Worm (Caenorhabditis elegans) whole organism, early embryonic: ENCODE results near the gene C06A12.8.

Source experiments
- B0310.2 ChIP-seq: sonication (generic microtip); optimal IDR thresholded peaks from 2 replicates; lab custom pipeline; 2016; ENCODE audit warnings: mild to moderate bottlenecking, missing genetic modification characterization, missing compliant biosample characterization
- F13C5.2 ChIP-seq: sonication (generic microtip); optimal IDR thresholded peaks from 2 replicates; lab custom pipeline; 2017; ENCODE audit warnings: mild to moderate bottlenecking, missing genetic modification characterization, inconsistent platforms, missing compliant biosample characterization
- ama-1 ChIP-seq: fragments of 150-350 bp; optimal IDR thresholded peaks from 2 replicates; lab custom pipeline; 2014
- ceh-36 ChIP-seq: sonication (generic microtip); optimal IDR thresholded peaks from 2 replicates; lab custom pipeline; 2016; ENCODE audit warnings: missing genetic modification characterization, inconsistent platforms, missing compliant biosample characterization
- ets-7 ChIP-seq: sonication (generic microtip); optimal IDR thresholded peaks from 2 replicates; lab custom pipeline; 2016; ENCODE audit warnings: missing genotype, missing genetic modification characterization, missing compliant biosample characterization
- hmbx-1 ChIP-seq: sonication (generic microtip); optimal IDR thresholded peaks from 2 replicates; lab custom pipeline; 2016; ENCODE audit warnings: mild to moderate bottlenecking, missing genetic modification characterization, missing compliant biosample characterization
- sea-1 ChIP-seq: fragments of 200-800 bp; sonication (Bioruptor generic); conservative IDR thresholded peaks from 2 replicates; pipeline ENCODE4 v1.3.6; 2022; ENCODE audit warnings: missing genetic modification characterization, missing compliant biosample characterization
- tbx-11 ChIP-seq: fragments of 200-800 bp; sonication (Bioruptor generic); IDR thresholded peaks from 2 replicates; pipeline ENCODE4 v1.3.6; 2022; ENCODE audit warnings: missing genetic modification characterization, missing compliant biosample characterization
- tbx-37 ChIP-seq: fragments of 200-800 bp; sonication (Bioruptor generic); conservative IDR thresholded peaks from 2 replicates; pipeline ENCODE4 v1.3.6; 2022; ENCODE audit warnings: missing genetic modification reagents, missing genetic modification characterization, missing compliant biosample characterization

- TF ChIP-seq ama-1 (no peak), tbx-37 (no peak), F13C5.2 (tag; lab: Kevin White, UChicago) (no peak), tbx-11 (GFP tag; lab: Robert Waterston, UW) (no peak), ceh-36 (no peak), ets-7 (tag; lab: Kevin White, UChicago) (no peak), B0310.2 (tag; lab: Kevin White, UChicago) (no peak), sea-1 (no peak), hmbx-1 (no peak)
Measured at ce11 chrIV:17427423-17427822, 9.7 kb upstream of the C06A12.8 start, which contains the start of gene C06A12.3.
